Fruit fly (Drosophila melanogaster): ENCODE results near the gene mei-41.
A peak's percentile ranks its signal among the peaks of the same experiment; 100 is the strongest.

Gene mei-41

DNA sequence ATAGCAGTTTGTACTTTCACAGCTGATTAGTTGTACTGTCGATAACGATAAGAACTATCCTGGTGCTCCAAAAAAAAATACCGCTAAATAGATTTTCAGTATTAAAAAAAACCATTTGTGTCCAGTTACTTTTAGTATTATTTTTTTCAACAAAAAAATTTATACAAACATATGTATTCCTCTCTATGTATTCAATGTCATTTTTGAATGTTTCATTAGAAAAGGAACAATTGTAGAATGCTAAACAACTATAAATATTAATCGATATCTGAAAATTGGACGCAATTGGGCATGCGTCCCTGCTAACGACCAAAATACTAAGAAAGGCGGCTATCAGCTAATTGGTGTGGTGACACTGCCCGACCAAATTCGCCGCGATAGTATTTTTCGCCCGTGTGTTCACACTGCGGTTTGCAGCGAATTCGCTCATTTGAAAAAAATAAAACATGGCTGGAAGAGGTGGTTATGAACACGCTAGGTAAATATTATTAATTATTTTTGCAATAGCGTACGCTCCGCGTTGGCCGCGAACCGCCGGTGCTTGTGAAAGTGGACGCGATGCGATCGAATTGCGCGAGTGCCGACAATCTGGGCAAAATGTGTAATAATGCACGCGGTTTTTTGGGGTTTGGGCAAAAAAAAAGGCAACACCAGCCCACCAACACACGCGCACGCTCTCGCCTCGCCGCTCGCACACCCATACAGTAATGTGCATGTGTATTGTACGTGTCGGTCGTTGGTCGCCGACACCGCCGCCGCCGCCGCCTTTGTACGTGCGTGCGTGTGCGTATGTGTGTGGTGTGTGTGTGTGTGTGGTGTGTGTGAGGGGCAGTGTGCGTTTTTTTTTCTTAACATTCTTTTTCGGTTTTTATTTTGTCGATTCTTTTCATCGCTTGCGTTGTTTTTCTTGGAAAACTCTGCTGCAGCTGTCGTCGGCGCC lies 57.0 kb downstream of the mei-41 start, which contains the start of the genes CG34015 and eIF4H1 (continued):
- TF ChIP-seq kay (GFP tag; optimal IDR thresholded peaks at IDR 0.05) = no peak
- no peak for TF ChIP-seq Ets65A (GFP tag)
- TF ChIP-seq CG30020 (tag; optimal IDR thresholded peaks at IDR 0.05) = peak; percentile 34
- no peak for TF ChIP-seq CG1024 (GFP tag; IDR thresholded peaks at IDR 0.05)
- TF ChIP-seq nmo (GFP tag; optimal IDR thresholded peaks at IDR 0.05) = peak; percentile 41
- TF ChIP-seq CG31388 (GFP tag; optimal IDR thresholded peaks at IDR 0.05) = no peak
- peak; percentile 49; the same call in 2 of the 3 replicates for TF ChIP-seq HLH4C (GFP tag; IDR thresholded peaks at IDR 0.05; ENCODE audit: partially characterized antibody)
- TF ChIP-seq CG2199 (GFP tag; IDR thresholded peaks at IDR 0.05) = 0 out of 3 replicates have a peak, but pooled peaks have one; percentile 24
- TF ChIP-seq BEAF-32 (GFP tag; optimal IDR thresholded peaks at IDR 0.05) = peak; percentile 85
- TF ChIP-seq Dll (GFP tag; IDR thresholded peaks at IDR 0.05; ENCODE audit: partially characterized antibody) = peak; percentile 76
- TF ChIP-seq CG17361 (GFP tag; IDR thresholded peaks at IDR 0.05) = 0 out of 3 replicates have a peak, but pooled peaks have one; percentile 18
- peak; percentile 50; the same call in 1 of the 2 replicates for TF ChIP-seq inv (GFP tag; IDR thresholded peaks at IDR 0.05; ENCODE audit: partially characterized antibody)
- TF ChIP-seq Usf (GFP tag; optimal IDR thresholded peaks at IDR 0.05) = no peak
- peak in 1 of 2 experiments; percentile 50 for TF ChIP-seq Pdp1 (GFP tag; optimal IDR thresholded peaks at IDR 0.05)
- peak in 1 of 2 experiments; percentile 79 for TF ChIP-seq crp (GFP tag; optimal IDR thresholded peaks at IDR 0.05)
- TF ChIP-seq CG16813 (GFP tag; IDR thresholded peaks at IDR 0.05; ENCODE audit: partially characterized antibody) = peak; percentile 68
- no peak for TF ChIP-seq odd (GFP tag; optimal IDR thresholded peaks at IDR 0.05)
- peak; percentile 20 for TF ChIP-seq CG10267 (tag; optimal IDR thresholded peaks at IDR 0.05)
- peak; percentile 93 for TF ChIP-seq Adf1 (GFP tag; IDR thresholded peaks at IDR 0.05)
- peak; percentile 55; the same call in 2 of the 3 replicates for TF ChIP-seq CG6791 (GFP tag; IDR thresholded peaks at IDR 0.05; ENCODE audit: partially characterized antibody)
- TF ChIP-seq CG8478 (optimal IDR thresholded peaks at IDR 0.05) = peak; percentile 89
- TF ChIP-seq Dref (GFP tag; IDR thresholded peaks at IDR 0.05) = peak; percentile 64
- TF ChIP-seq PHDP (tag; optimal IDR thresholded peaks at IDR 0.05) = no peak
- TF ChIP-seq CG8924 (tag; optimal IDR thresholded peaks at IDR 0.05) = peak; percentile 6
- no peak for TF ChIP-seq nerfin-2 (GFP tag; IDR thresholded peaks at IDR 0.05; ENCODE audit: partially characterized antibody)
- no peak for TF ChIP-seq sisA (GFP tag; IDR thresholded peaks at IDR 0.05)
- peak; percentile 40 for TF ChIP-seq CG15514 (GFP tag; optimal IDR thresholded peaks at IDR 0.05)
- no peak for TF ChIP-seq Sox102F (GFP tag; optimal IDR thresholded peaks at IDR 0.05)
- no peak for TF ChIP-seq CG10462 (GFP tag; optimal IDR thresholded peaks at IDR 0.05)
- no peak for TF ChIP-seq tx (GFP tag; optimal IDR thresholded peaks at IDR 0.05)
- TF ChIP-seq en (GFP tag; optimal IDR thresholded peaks at IDR 0.05) = no peak
- TF ChIP-seq sd (tag; optimal IDR thresholded peaks at IDR 0.05) = peak; percentile 34
- no peak for TF ChIP-seq CTCF (GFP tag; optimal IDR thresholded peaks at IDR 0.05)
- TF ChIP-seq HmgZ (tag; optimal IDR thresholded peaks at IDR 0.05) = peak; percentile 32
- TF ChIP-seq CG1529 (GFP tag; optimal IDR thresholded peaks at IDR 0.05) = no peak
- peak; percentile 57 for TF ChIP-seq CG6765 (GFP tag; optimal IDR thresholded peaks at IDR 0.05)
- peak; percentile 100 for TF ChIP-seq CG14710 (tag; optimal IDR thresholded peaks at IDR 0.05)
- TF ChIP-seq btn (GFP tag; optimal IDR thresholded peaks at IDR 0.05) = no peak
- no peak for TF ChIP-seq ftz-f1 (GFP tag; optimal IDR thresholded peaks at IDR 0.05)
- no peak for TF ChIP-seq tup (GFP tag; optimal IDR thresholded peaks at IDR 0.05)
- no peak for TF ChIP-seq Dfd (GFP tag; optimal IDR thresholded peaks at IDR 0.05)
- TF ChIP-seq amos (GFP tag; IDR thresholded peaks at IDR 0.05; ENCODE audit: partially characterized antibody) = peak; percentile 74
- TF ChIP-seq dm (GFP tag; optimal IDR thresholded peaks at IDR 0.05) = peak; percentile 70

All from whole organism, embryonic.